Fruit fly (Drosophila melanogaster): ENCODE data around the gene XNP.

XNP gene

DNA sequence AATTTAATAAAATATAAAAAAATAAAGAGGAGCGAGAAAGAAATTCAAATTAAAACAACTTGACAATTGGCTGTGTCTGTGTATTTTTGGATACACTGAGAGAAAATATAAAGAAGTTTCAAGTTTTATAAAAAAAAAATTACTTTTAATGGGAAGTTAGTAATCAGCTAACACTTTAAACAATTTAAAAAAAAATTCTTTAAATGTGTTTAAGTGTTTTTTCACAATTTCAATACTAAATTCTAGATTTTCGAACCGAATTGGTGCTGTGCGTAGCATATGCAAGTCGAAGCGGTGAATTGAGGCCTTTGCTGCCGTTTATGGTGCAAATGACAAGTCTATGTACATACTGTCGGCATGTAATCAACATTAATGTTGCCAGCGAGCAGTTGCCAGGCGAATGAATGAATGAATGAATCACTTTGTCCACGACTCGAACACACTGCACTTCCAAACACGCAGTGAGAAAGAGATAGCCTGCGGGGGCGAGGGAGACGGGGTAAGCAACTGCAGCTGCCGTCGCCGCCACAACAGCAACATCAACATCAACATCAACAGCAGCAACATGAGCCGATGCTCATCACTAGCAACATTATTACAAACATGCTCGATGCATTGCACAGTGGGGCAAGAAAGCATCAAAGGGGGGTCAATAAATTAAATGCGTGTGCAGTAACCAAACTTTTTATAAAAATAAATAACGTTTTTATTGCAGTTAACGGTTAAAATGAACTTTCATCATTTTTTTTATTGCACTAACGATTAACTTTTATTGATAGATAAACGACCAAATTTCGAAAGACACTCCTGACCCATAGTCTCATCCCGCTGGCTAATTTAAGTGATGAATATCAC, 36.9 kb downstream of the XNP start (continued):
- TF ChIP-seq Vsx1 (GFP tag; optimal IDR thresholded peaks at IDR 0.05) (peak; percentile 74), CG7745 (tag; optimal IDR thresholded peaks at IDR 0.05) (no peak), mirr (GFP tag; optimal IDR thresholded peaks at IDR 0.05) (no peak), ash1 (GFP tag; optimal IDR thresholded peaks at IDR 0.05) (no peak), bcd (GFP tag; optimal IDR thresholded peaks at IDR 0.05) (peak; percentile 63), Dip2 (GFP tag; IDR thresholded peaks at IDR 0.05) (no peak), CG13624 (GFP tag; optimal IDR thresholded peaks at IDR 0.05) (no peak), vnd (GFP tag; IDR thresholded peaks at IDR 0.05; ENCODE audit: partially characterized antibody) (0 out of 3 replicates have a peak, but pooled peaks have one; percentile 34), da (GFP tag; optimal IDR thresholded peaks at IDR 0.05) (peak; percentile 76), CG9437 (GFP tag; optimal IDR thresholded peaks at IDR 0.05) (no peak), Dfd (GFP tag; optimal IDR thresholded peaks at IDR 0.05) (no peak), NfI (GFP tag; optimal IDR thresholded peaks at IDR 0.05) (peak; percentile 45), CrebB (tag; optimal IDR thresholded peaks at IDR 0.05) (no peak), CG2129 (GFP tag; IDR thresholded peaks at IDR 0.05; ENCODE audit: partially characterized antibody) (no peak), Abd-B (GFP tag; optimal IDR thresholded peaks at IDR 0.05) (peak; percentile 66), fu2 (GFP tag; optimal IDR thresholded peaks at IDR 0.05) (no peak), CG2202 (tag; optimal IDR thresholded peaks at IDR 0.05) (peak; percentile 78), pb (GFP tag; optimal IDR thresholded peaks at IDR 0.05) (no peak), dm (GFP tag; optimal IDR thresholded peaks at IDR 0.05) (peak; percentile 6), unpg (GFP tag; optimal IDR thresholded peaks at IDR 0.05) (peak; percentile 86), pan (optimal IDR thresholded peaks at IDR 0.05) (no peak), pan (GFP tag; optimal IDR thresholded peaks at IDR 0.05 in 1 of 2, IDR thresholded peaks at IDR 0.05 in 1 of 2) (peak in 1 of 2 experiments; percentile 65), tll (GFP tag; optimal IDR thresholded peaks at IDR 0.05) (no peak), HLH4C (GFP tag; IDR thresholded peaks at IDR 0.05; ENCODE audit: partially characterized antibody) (0 out of 3 replicates have a peak, but pooled peaks have one; percentile 50), maf-S (GFP tag; optimal IDR thresholded peaks at IDR 0.05) (peak; percentile 23), CG5953 (GFP tag; IDR thresholded peaks at IDR 0.05) (0 out of 2 replicates have a peak, but pooled peaks have one; percentile 28), Hr78 (GFP tag; optimal IDR thresholded peaks at IDR 0.05) (no peak), CG13287 (GFP tag; IDR thresholded peaks at IDR 0.05; ENCODE audit: partially characterized antibody) (no peak), pum (GFP tag; optimal IDR thresholded peaks at IDR 0.05) (peak; percentile 31), CG7271 (tag; optimal IDR thresholded peaks at IDR 0.05) (peak; percentile 46), CG7839 (tag; optimal IDR thresholded peaks at IDR 0.05) (peak; percentile 69), Adf1 (GFP tag; IDR thresholded peaks at IDR 0.05) (no peak), CG10366 (GFP tag; IDR thresholded peaks at IDR 0.05) (peak; percentile 43; the same call in 1 of the 2 replicates), vvl (GFP tag; IDR thresholded peaks at IDR 0.05) (peak; percentile 83), CG31388 (GFP tag; optimal IDR thresholded peaks at IDR 0.05) (no peak), trh (GFP tag; optimal IDR thresholded peaks at IDR 0.05) (peak; percentile 37), pho (GFP tag; optimal IDR thresholded peaks at IDR 0.05) (no peak), CG12155 (GFP tag; optimal IDR thresholded peaks at IDR 0.05) (no peak), nom (GFP tag; optimal IDR thresholded peaks at IDR 0.05) (peak; percentile 69), Awh (GFP tag; IDR thresholded peaks at IDR 0.05) (peak; percentile 84), CG8388 (GFP tag; optimal IDR thresholded peaks at IDR 0.05) (peak; percentile 81), CG16815 (GFP tag; optimal IDR thresholded peaks at IDR 0.05) (peak; percentile 83), Rfx (GFP tag; IDR thresholded peaks at IDR 0.05) (0 out of 2 replicates have a peak, but pooled peaks have one; percentile 14), mld (GFP tag; IDR thresholded peaks at IDR 0.05; ENCODE audit: partially characterized antibody) (no peak), tap (tag; optimal IDR thresholded peaks at IDR 0.05) (peak; percentile 36), H15 (GFP tag; IDR thresholded peaks at IDR 0.05) (peak; percentile 66; the same call in 1 of the 3 replicates), esg (GFP tag; conservative IDR thresholded peaks at IDR 0.05) (peak; percentile 61), CG17829 (tag; optimal IDR thresholded peaks at IDR 0.05) (peak; percentile 86)

Data from whole organism, embryonic.